Worm (Caenorhabditis elegans) whole organism, mixed stage, embryonic: ENCODE data around the gene F44E2.8.
A peak's percentile ranks its signal among the peaks of the same experiment; 100 is the strongest.

Experiments
- M03D4.4 ChIP-seq: sonication (generic microtip); optimal IDR thresholded peaks from 2 replicates; lab custom pipeline; 2017; ENCODE audit warnings: mild to moderate bottlenecking, missing genetic modification characterization, missing compliant biosample characterization
- bed-3 ChIP-seq: fragments of 200-800 bp; sonication (Bioruptor generic); optimal IDR thresholded peaks from 3 replicates; lab custom pipeline; 2018; ENCODE audit warnings: mild to moderate bottlenecking, missing genetic modification characterization, moderate library complexity, missing compliant biosample characterization
- ceh-39 ChIP-seq: fragments of 150-350 bp; optimal IDR thresholded peaks from 2 replicates; lab custom pipeline; 2014; ENCODE audit warnings: missing biosample characterization, missing genetic modification characterization
- ceh-43 ChIP-seq: fragments of 200-800 bp; sonication (Bioruptor generic); optimal IDR thresholded peaks from 2 replicates; lab custom pipeline; 2018; ENCODE audit warnings: mild to moderate bottlenecking, missing genetic modification characterization, moderate library complexity, missing compliant biosample characterization
- ces-1 ChIP-seq: fragments of 150-350 bp; optimal IDR thresholded peaks from 2 replicates; lab custom pipeline; 2014; ENCODE audit warnings: missing biosample characterization, missing genetic modification reagents, missing genetic modification characterization
- elt-1 ChIP-seq: sonication (generic microtip); optimal IDR thresholded peaks from 2 replicates; lab custom pipeline; 2017; ENCODE audit warnings: missing genetic modification characterization, mild to moderate bottlenecking, missing compliant biosample characterization, antibody characterized with exemption, moderate library complexity, borderline replicate concordance; ENCODE audit not compliant: insufficient read depth
- elt-3 ChIP-seq: fragments of 150-350 bp; optimal IDR thresholded peaks from 2 replicates; lab custom pipeline; 2014; ENCODE audit warnings: missing biosample characterization, missing genetic modification characterization
- ham-2 ChIP-seq: fragments of 200-800 bp; sonication (Bioruptor generic); optimal IDR thresholded peaks from 2 replicates; lab custom pipeline; 2018; ENCODE audit warnings: mild to moderate bottlenecking, missing genetic modification characterization, missing compliant biosample characterization
- hlh-1 ChIP-seq: fragments of 150-350 bp; optimal IDR thresholded peaks from 2 replicates; lab custom pipeline; 2014; ENCODE audit warnings: missing biosample characterization, missing genetic modification reagents, missing genetic modification characterization
- lin-13 ChIP-seq: fragments of 150-350 bp; optimal IDR thresholded peaks from 2 replicates; lab custom pipeline; 2014; ENCODE audit warnings: missing biosample characterization, missing genetic modification characterization
- lin-32 ChIP-seq: fragments of 200-800 bp; sonication (Bioruptor generic); optimal IDR thresholded peaks from 2 replicates; lab custom pipeline; 2018; ENCODE audit warnings: mild to moderate bottlenecking, missing genetic modification characterization, missing compliant biosample characterization
- mab-5 ChIP-seq: fragments of 150-350 bp; optimal IDR thresholded peaks from 2 replicates; lab custom pipeline; 2014; ENCODE audit warnings: missing biosample characterization, missing genetic modification characterization
- mep-1 ChIP-seq: fragments of 150-350 bp; optimal IDR thresholded peaks from 2 replicates; lab custom pipeline; 2017; ENCODE audit warnings: missing biosample characterization, missing genetic modification reagents, missing genetic modification characterization, inconsistent platforms
- mls-2 ChIP-seq: sonication (generic microtip); optimal IDR thresholded peaks from 2 replicates; lab custom pipeline; 2016; ENCODE audit warnings: mild to moderate bottlenecking, missing genetic modification characterization, moderate library complexity, missing compliant biosample characterization
- nhr-12 ChIP-seq: fragments of 150-350 bp; optimal IDR thresholded peaks from 2 replicates; lab custom pipeline; 2014; ENCODE audit warnings: missing biosample characterization, missing genetic modification characterization
- nhr-2 ChIP-seq: fragments of 150-350 bp; optimal IDR thresholded peaks from 2 replicates; lab custom pipeline; 2014; ENCODE audit warnings: missing biosample characterization, missing genetic modification characterization
- nhr-237 ChIP-seq: fragments of 150-350 bp; optimal IDR thresholded peaks from 2 replicates; lab custom pipeline; 2014; ENCODE audit warnings: missing biosample characterization, missing genetic modification characterization
- nhr-28 ChIP-seq: fragments of 150-350 bp; optimal IDR thresholded peaks from 2 replicates; lab custom pipeline; 2014; ENCODE audit warnings: missing biosample characterization, missing genetic modification characterization
- nhr-76 ChIP-seq: sonication (generic microtip); optimal IDR thresholded peaks from 2 replicates; lab custom pipeline; 2017; ENCODE audit warnings: missing biosample characterization, missing genetic modification characterization
- pha-4 ChIP-seq: fragments of 150-350 bp; optimal IDR thresholded peaks from 2 replicates; lab custom pipeline; 2018; ENCODE audit warnings: missing biosample characterization, missing genetic modification reagents, missing genetic modification characterization
- sem-2 ChIP-seq: fragments of 200-800 bp; sonication (Bioruptor generic); optimal IDR thresholded peaks from 2 replicates; lab custom pipeline; 2018; ENCODE audit warnings: mild to moderate bottlenecking, missing genetic modification characterization, missing compliant biosample characterization
- snpc-4 ChIP-seq: fragments of 150-350 bp; optimal IDR thresholded peaks from 2 replicates; lab custom pipeline; 2014; ENCODE audit warnings: missing biosample characterization, missing genetic modification characterization
- sptf-1 ChIP-seq: sonication (generic microtip); optimal IDR thresholded peaks from 2 replicates; lab custom pipeline; 2017; ENCODE audit warnings: mild to moderate bottlenecking, missing genetic modification characterization, moderate library complexity, missing compliant biosample characterization
- unc-120 ChIP-seq: sonication (generic microtip); optimal IDR thresholded peaks from 2 replicates; lab custom pipeline; 2017; ENCODE audit warnings: missing genetic modification characterization, missing compliant biosample characterization; ENCODE audit not compliant: poor library complexity, severe bottlenecking
- unc-62 ChIP-seq: fragments of 150-350 bp; optimal IDR thresholded peaks from 2 replicates; lab custom pipeline; 2014; ENCODE audit warnings: missing biosample characterization, missing genetic modification reagents, missing genetic modification characterization
- zip-8 ChIP-seq: fragments of 150-350 bp; optimal IDR thresholded peaks from 2 replicates; lab custom pipeline; 2014; ENCODE audit warnings: missing biosample characterization, missing genetic modification characterization
- ztf-11 ChIP-seq: fragments of 150-350 bp; optimal IDR thresholded peaks from 2 replicates; lab custom pipeline; 2014; ENCODE audit warnings: missing biosample characterization, missing genetic modification characterization

The F44E2.8 gene

DNA sequence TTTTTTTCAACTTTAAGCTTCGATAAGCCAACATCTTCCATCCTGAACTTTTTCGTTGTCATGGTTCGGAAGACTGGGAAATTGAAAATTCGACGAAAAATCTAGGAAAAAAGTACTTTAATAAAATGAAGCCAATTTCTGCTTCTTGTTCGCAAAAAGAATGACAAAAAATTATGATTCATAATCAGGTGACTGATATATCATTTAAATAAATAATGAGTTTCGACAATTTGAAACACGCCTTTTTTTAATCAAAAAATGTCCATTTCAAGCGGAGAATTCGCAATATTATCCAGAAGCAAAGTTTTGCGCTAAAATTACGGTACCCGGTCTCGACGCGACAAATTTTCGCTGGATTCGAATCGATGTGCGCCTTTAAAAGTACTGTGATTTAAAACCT, 4.6 kb downstream of the F44E2.8 start, which contains the start of gene F44E2.6:
F44E2.6 (minus strand) TSS at position 101 of the 400 bp plus-strand sequence.
- TF ChIP-seq nhr-76 (tag; lab: Kevin White, UChicago): no peak
- no peak for TF ChIP-seq mab-5 (tag; lab: Kevin White, UChicago)
- no peak for TF ChIP-seq mep-1 (tag; lab: Kevin White, UChicago)
- no peak for TF ChIP-seq ceh-39
- TF ChIP-seq lin-13: no peak
- no peak for TF ChIP-seq nhr-2 (tag; lab: Kevin White, UChicago)
- TF ChIP-seq zip-8 (tag; lab: Kevin White, UChicago): no peak
- no peak for TF ChIP-seq ceh-43 (GFP tag; lab: Kevin White, UChicago)
- no peak for TF ChIP-seq lin-32 (GFP tag; lab: Kevin White, UChicago)
- no peak for TF ChIP-seq ces-1
- no peak for TF ChIP-seq sem-2 (GFP tag; lab: Kevin White, UChicago)

DNA sequence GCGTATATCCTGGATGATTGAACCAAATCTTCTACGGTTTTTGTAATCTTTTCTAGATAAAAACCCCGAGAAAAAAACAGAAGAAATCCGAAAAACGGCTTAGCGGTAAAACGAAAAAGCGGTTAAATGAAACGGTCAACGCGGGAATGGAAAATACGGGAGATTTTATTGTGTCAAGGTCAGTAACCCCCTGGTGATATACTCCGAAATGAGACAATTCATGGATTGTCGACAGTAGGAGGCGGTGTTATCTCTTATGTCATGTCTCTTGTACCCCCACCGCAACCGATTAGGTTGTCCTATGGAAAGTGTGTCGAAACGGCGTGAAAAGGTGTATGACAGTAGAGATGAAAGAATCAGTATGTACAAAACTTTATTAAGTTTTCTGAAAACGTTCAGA, 5.5 kb downstream of the F44E2.8 start:
- TF ChIP-seq ceh-39 (no peak), mep-1 (tag; lab: Kevin White, UChicago) (no peak), pha-4 (tag; lab: Kevin White, UChicago) (no peak), zip-8 (tag; lab: Kevin White, UChicago) (no peak), elt-1 (tag; lab: Kevin White, UChicago) (no peak), bed-3 (no peak), ham-2 (GFP tag; lab: Kevin White, UChicago) (no peak), sptf-1 (tag; lab: Kevin White, UChicago) (no peak), nhr-237 (tag; lab: Kevin White, UChicago) (no peak), lin-13 (no peak), elt-3 (tag; lab: Kevin White, UChicago) (no peak), sem-2 (GFP tag; lab: Kevin White, UChicago) (no peak), ztf-11 (no peak), unc-120 (tag; lab: Kevin White, UChicago) (no peak), nhr-28 (tag; lab: Kevin White, UChicago) (no peak), snpc-4 (tag; lab: Kevin White, UChicago) (no peak), lin-32 (GFP tag; lab: Kevin White, UChicago) (no peak)

DNA sequence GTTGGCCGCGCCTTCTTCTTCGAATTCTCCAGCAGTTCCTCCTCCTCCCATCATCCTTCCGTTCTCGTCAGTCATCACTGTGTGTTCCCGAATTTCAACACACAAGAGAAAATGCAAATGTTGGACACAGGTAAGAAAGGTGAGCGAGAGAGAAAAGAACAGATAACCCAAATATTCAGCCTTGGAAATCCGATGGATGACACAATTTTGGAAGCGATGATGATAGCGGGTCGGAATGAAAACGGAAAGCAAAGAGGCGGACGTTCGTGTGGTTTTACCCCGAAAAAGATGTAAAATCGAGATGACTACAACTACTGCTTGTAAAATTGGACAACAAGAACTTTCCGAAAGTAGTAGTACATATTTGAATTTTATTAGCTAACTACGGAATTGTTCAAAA, 9.9 kb downstream of the F44E2.8 start:
- TF ChIP-seq elt-3 (tag; lab: Kevin White, UChicago) (no peak), elt-1 (tag; lab: Kevin White, UChicago) (peak; percentile 26), mls-2 (tag; lab: Kevin White, UChicago) (no peak), M03D4.4 (tag; lab: Kevin White, UChicago) (no peak), ceh-43 (GFP tag; lab: Kevin White, UChicago) (no peak), nhr-12 (tag; lab: Kevin White, UChicago) (no peak), ham-2 (GFP tag; lab: Kevin White, UChicago) (peak; percentile 77)

DNA sequence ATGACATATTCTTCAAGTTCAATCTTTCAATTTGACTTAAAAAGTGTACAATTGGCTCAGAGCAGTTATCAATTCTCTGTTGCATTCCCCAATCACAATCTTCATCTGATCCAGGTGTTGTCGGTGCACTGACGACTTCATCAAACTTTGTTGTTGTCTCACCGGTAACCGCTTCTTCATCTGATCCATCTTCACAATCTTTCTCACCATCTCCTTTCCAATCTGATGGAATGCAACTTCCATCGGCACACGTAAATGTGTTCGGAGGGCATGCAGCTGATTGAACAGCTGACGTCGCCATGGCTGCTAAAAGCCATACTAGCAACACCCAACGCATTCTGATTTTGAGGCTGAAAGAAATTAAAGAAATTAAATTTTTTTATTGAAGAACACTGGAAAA, 11.6 kb downstream of the F44E2.8 start, which contains the start of gene F44E2.4:
F44E2.4 (minus strand) TSS at position 350 of the 400 bp plus-strand sequence.
- TF ChIP-seq lin-13: no peak
- TF ChIP-seq ham-2 (GFP tag; lab: Kevin White, UChicago): peak; percentile 17
- TF ChIP-seq nhr-12 (tag; lab: Kevin White, UChicago): no peak
- peak; percentile 62 for TF ChIP-seq elt-1 (tag; lab: Kevin White, UChicago)

DNA sequence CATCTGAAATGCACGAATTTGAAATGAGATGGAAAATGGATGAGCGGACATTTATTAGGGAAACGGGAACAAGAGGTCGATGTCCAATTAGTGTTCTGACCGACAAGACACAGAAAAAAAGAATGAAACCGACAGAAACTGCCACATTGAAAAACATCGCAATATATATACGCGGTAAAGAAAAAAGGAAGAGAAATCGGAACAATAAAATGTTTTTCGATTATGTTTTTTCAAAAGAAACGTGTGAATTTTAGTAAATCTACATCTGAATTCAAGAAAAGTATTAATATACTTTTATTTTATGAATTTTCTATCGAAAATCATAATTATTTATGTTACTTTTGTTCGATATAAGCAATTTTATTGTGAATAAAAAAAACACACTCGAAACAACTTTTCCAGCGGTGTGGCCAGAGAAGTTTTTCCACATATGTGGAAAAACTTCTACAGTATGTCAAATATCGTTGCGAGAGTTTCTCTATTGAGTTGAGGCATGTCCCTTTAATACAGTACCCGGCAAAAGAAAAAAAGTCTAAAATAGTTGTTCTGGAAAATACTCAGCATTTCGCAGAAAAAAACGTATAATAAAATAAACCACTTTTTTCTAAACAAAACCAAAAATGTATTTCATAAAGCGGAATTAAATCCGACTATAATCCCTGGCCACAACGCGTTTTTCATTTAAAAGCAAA, 18.5 kb downstream of the F44E2.8 start, which contains the start of gene F44E2.10:
F44E2.10 (minus strand) TSS at position 51 of the 692 bp plus-strand sequence.
- no peak for TF ChIP-seq unc-62 (GFP tag; lab: Kevin White, UChicago)

DNA sequence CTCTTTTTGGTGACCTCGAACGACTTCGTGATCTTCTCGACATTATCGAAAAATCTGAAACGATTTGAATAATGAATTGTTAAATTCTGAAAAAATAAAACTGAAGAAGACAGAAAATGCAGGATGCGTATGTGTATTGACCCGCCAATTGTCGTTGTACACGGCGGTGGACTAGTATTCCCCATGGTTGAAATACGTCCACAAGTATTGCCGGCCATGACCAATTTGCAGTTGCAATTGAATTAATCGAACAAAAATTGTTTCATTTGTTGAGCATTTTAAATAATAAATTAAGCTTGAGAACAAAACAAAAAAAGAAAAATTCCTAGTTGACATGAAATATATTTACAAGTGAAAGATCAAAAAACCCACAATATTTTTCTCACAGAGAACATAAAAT, 20.4 kb downstream of the F44E2.8 start, which contains the start of gene F44E2.3:
F44E2.3 (minus strand) TSS at position 61 of the 400 bp plus-strand sequence.
- no peak for TF ChIP-seq ceh-43 (GFP tag; lab: Kevin White, UChicago)
- TF ChIP-seq ces-1: peak; percentile 93
- no peak for TF ChIP-seq lin-32 (GFP tag; lab: Kevin White, UChicago)
- peak; percentile 12 for TF ChIP-seq hlh-1 (tag; lab: Kevin White, UChicago)
